Fruit fly (Drosophila melanogaster): Measurements from ENCODE around the gene Hsp27.
A peak's percentile ranks its signal among the peaks of the same experiment; 100 is the strongest.

Gene Hsp27

dm6 chr3L:9396038-9396437, 12.2 kb downstream of the Hsp27 start:
- no peak for TF ChIP-seq CG17806 (tag; optimal IDR thresholded peaks at IDR 0.05)
- TF ChIP-seq fd96Ca (GFP tag; IDR thresholded peaks at IDR 0.05) = no peak
- no peak for TF ChIP-seq Ets98B (GFP tag; IDR thresholded peaks at IDR 0.05)
- TF ChIP-seq CG10348 (GFP tag; IDR thresholded peaks at IDR 0.05) = no peak
- no peak for TF ChIP-seq CG12605 (GFP tag; IDR thresholded peaks at IDR 0.05)
- no peak for TF ChIP-seq CG8159 (tag; optimal IDR thresholded peaks at IDR 0.05)
- TF ChIP-seq CG4496 (GFP tag; IDR thresholded peaks at IDR 0.05) = no peak
- no peak for TF ChIP-seq rn (GFP tag; IDR thresholded peaks at IDR 0.05)
- TF ChIP-seq Snoo (tag; optimal IDR thresholded peaks at IDR 0.05) = no peak
- TF ChIP-seq Pif1B (GFP tag; optimal IDR thresholded peaks at IDR 0.05) = no peak
- no peak for TF ChIP-seq EcR (GFP tag; optimal IDR thresholded peaks at IDR 0.05)

DNA sequence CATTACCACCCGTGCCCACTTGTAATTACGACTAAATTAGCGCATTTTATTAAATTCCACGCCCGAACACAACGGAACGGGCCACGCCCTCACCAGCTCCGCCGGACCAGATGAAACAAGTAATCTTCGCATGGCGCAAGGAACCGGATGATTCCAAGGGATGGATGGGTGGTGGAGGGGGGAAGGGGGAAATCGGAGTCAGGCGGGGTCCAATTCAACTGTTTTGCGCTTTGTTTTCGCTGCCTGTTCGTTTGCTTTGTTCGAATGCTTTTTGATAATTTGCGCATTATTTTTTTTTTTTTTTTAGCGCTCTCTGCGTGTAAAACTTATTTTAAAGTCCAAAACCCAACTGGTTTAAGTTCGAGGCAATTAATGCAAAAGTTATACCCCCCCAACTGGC, 12.8 kb downstream of the Hsp27 start:
- TF ChIP-seq Pif1B (GFP tag; optimal IDR thresholded peaks at IDR 0.05) = no peak
- peak; percentile 30; the same call in 1 of the 2 replicates for TF ChIP-seq CG12605 (GFP tag; IDR thresholded peaks at IDR 0.05)
- TF ChIP-seq EcR (GFP tag; optimal IDR thresholded peaks at IDR 0.05) = peak; percentile 33

DNA sequence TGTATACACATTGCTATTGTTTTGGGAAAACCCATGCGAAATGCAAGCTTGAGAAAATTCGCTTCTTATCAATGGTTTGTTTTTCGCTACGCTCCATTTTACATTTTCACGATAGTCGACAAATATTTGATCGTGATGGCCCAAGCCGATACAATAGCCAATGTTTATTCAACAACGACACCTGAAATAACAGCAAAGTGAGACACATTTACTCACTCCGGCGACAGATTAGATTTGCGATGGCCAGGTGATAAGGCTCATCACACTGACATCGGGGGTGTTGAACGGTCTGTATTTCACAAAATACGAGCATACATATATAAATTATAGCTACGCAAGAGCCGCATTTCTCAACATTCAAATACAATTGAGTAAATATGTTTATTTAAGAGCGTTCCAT, 13.3 kb downstream of the Hsp27 start:
- no peak for TF ChIP-seq CG17806 (tag; optimal IDR thresholded peaks at IDR 0.05)
- no peak for TF ChIP-seq CG10348 (GFP tag; IDR thresholded peaks at IDR 0.05)
- TF ChIP-seq D1 (tag; optimal IDR thresholded peaks at IDR 0.05) = no peak
- no peak for TF ChIP-seq CG8159 (tag; optimal IDR thresholded peaks at IDR 0.05)
- no peak for TF ChIP-seq EcR (GFP tag; optimal IDR thresholded peaks at IDR 0.05)
- no peak for TF ChIP-seq CG15710 (tag; optimal IDR thresholded peaks at IDR 0.05)
- no peak for TF ChIP-seq Ets98B (GFP tag; IDR thresholded peaks at IDR 0.05)
- no peak for TF ChIP-seq CG13204 (GFP tag; optimal IDR thresholded peaks at IDR 0.05)
- peak; percentile 22 for TF ChIP-seq CG14655 (GFP tag; optimal IDR thresholded peaks at IDR 0.05)
- TF ChIP-seq Snoo (tag; optimal IDR thresholded peaks at IDR 0.05) = no peak
- peak; percentile 12 for TF ChIP-seq Pif1B (GFP tag; optimal IDR thresholded peaks at IDR 0.05)
- TF ChIP-seq rn (GFP tag; IDR thresholded peaks at IDR 0.05) = no peak
- peak; percentile 51; the same call in 1 of the 2 replicates for TF ChIP-seq CG32121 (GFP tag; IDR thresholded peaks at IDR 0.05)
- TF ChIP-seq CG4496 (GFP tag; IDR thresholded peaks at IDR 0.05) = peak; percentile 54; the same call in 1 of the 3 replicates
- peak; percentile 29 for TF ChIP-seq Pif1A (GFP tag; optimal IDR thresholded peaks at IDR 0.05)
- no peak for TF ChIP-seq fd96Ca (GFP tag; IDR thresholded peaks at IDR 0.05)
- TF ChIP-seq gl (tag; optimal IDR thresholded peaks at IDR 0.05) = peak; percentile 49
- TF ChIP-seq CG12605 (GFP tag; IDR thresholded peaks at IDR 0.05) = no peak
- no peak for TF ChIP-seq CG8301 (tag; optimal IDR thresholded peaks at IDR 0.05)
- TF ChIP-seq CG34367 (tag; optimal IDR thresholded peaks at IDR 0.05) = no peak
- no peak for TF ChIP-seq CG9948 (tag; optimal IDR thresholded peaks at IDR 0.05)

dm6 chr3L:9398028-9398427, 14.2 kb downstream of the Hsp27 start:
- no peak for TF ChIP-seq CG34367 (tag; optimal IDR thresholded peaks at IDR 0.05)
- no peak for TF ChIP-seq CG15710 (tag; optimal IDR thresholded peaks at IDR 0.05)
- TF ChIP-seq CG13204 (GFP tag; optimal IDR thresholded peaks at IDR 0.05) = no peak
- TF ChIP-seq D1 (tag; optimal IDR thresholded peaks at IDR 0.05) = no peak
- TF ChIP-seq Pif1B (GFP tag; optimal IDR thresholded peaks at IDR 0.05) = no peak
- TF ChIP-seq Ets98B (GFP tag; IDR thresholded peaks at IDR 0.05) = no peak

DNA sequence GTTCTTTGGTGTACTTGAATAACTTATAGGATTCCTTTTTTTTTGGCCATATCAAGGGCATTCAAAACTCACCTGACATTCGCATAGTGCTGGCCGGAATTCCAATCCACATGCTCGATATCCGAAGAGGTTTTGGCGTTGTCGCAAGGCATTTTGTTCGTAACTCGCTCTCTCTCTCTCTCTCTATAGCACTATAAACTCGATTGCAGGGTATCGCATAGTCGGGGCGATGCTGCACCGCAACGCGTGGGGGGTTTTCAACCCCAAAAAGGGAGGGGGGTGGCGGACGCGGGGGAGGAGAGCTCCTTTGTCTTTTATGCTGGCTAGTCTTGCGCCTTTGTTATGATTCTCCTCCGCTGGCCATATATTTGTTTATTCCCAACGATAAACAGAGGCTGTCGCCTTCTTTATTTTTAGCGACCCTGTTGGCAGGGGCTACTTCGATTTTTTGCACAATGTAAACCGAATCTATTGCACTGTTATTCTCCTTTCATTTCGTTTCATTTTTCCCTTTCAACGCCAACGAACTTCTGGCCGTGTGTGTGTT, 14.6 kb downstream of the Hsp27 start:
- TF ChIP-seq CG32121 (GFP tag; IDR thresholded peaks at IDR 0.05) (peak; percentile 35; the same call in 1 of the 2 replicates), D1 (tag; optimal IDR thresholded peaks at IDR 0.05) (peak; percentile 3), Snoo (tag; optimal IDR thresholded peaks at IDR 0.05) (peak; percentile 29), CG8301 (tag; optimal IDR thresholded peaks at IDR 0.05) (no peak), CG13204 (GFP tag; optimal IDR thresholded peaks at IDR 0.05) (no peak), Pif1A (GFP tag; optimal IDR thresholded peaks at IDR 0.05) (no peak), rn (GFP tag; IDR thresholded peaks at IDR 0.05) (no peak), EcR (GFP tag; optimal IDR thresholded peaks at IDR 0.05) (peak; percentile 86), CG14655 (GFP tag; optimal IDR thresholded peaks at IDR 0.05) (no peak), Ets98B (GFP tag; IDR thresholded peaks at IDR 0.05) (0 out of 2 replicates have a peak, but pooled peaks have one; percentile 46), CG15710 (tag; optimal IDR thresholded peaks at IDR 0.05) (peak; percentile 9), Pif1B (GFP tag; optimal IDR thresholded peaks at IDR 0.05) (no peak), CG12605 (GFP tag; IDR thresholded peaks at IDR 0.05) (0 out of 2 replicates have a peak, but pooled peaks have one; percentile 46), CG9948 (tag; optimal IDR thresholded peaks at IDR 0.05) (peak; percentile 17), CG4496 (GFP tag; IDR thresholded peaks at IDR 0.05) (peak; percentile 50; the same call in 1 of the 3 replicates), CG34367 (tag; optimal IDR thresholded peaks at IDR 0.05) (no peak), CG8159 (tag; optimal IDR thresholded peaks at IDR 0.05) (peak; percentile 20), CG17806 (tag; optimal IDR thresholded peaks at IDR 0.05) (peak; percentile 1)

dm6 chr3L:9399013-9399750, 15.3 kb downstream of the Hsp27 start, which contains the start of gene CG4080:
CG4080 (minus strand) TSS chr3L:9399227.
- TF ChIP-seq CG34367 (tag; optimal IDR thresholded peaks at IDR 0.05) = peak; percentile 13
- no peak for TF ChIP-seq gl (tag; optimal IDR thresholded peaks at IDR 0.05)
- no peak for TF ChIP-seq Pif1B (GFP tag; optimal IDR thresholded peaks at IDR 0.05)
- no peak for TF ChIP-seq Ets98B (GFP tag; IDR thresholded peaks at IDR 0.05)
- TF ChIP-seq CG8159 (tag; optimal IDR thresholded peaks at IDR 0.05) = peak; percentile 68
- peak; percentile 28 for TF ChIP-seq Pif1A (GFP tag; optimal IDR thresholded peaks at IDR 0.05)
- TF ChIP-seq EcR (GFP tag; optimal IDR thresholded peaks at IDR 0.05) = peak; percentile 48
- no peak for TF ChIP-seq rn (GFP tag; IDR thresholded peaks at IDR 0.05)

All from whole organism, pupa.